Fruit fly (Drosophila melanogaster) whole organism, embryonic: ENCODE results near the gene Rabex-5.
A peak's percentile ranks its signal among the peaks of the same experiment; 100 is the strongest.

Experiments used
- Aef1 ChIP-seq: fragments of 200-800 bp; sonication (Bioruptor generic); IDR thresholded peaks from 3 replicates; pipeline ENCODE4 v1.3.6; 2022; ENCODE audit warnings: missing biosample characterization, missing genetic modification characterization
- CG10147 ChIP-seq: fragments of 200-800 bp; sonication (Bioruptor generic); optimal IDR thresholded peaks from 2 replicates; lab custom pipeline; 2019; ENCODE audit warnings: missing biosample characterization, mild to moderate bottlenecking, missing genetic modification characterization, moderate library complexity
- CG10209 ChIP-seq: fragments of 200-800 bp; sonication (Bioruptor generic); optimal IDR thresholded peaks from 3 replicates; lab custom pipeline; 2017; ENCODE audit warnings: missing biosample characterization, mild to moderate bottlenecking, missing genetic modification characterization, missing genetic modification reagents
- CG10274 ChIP-seq: fragments of 200-800 bp; sonication (Bioruptor generic); optimal IDR thresholded peaks from 3 replicates; lab custom pipeline; 2017; ENCODE audit warnings: missing biosample characterization, mild to moderate bottlenecking, missing genetic modification characterization
- CG10321 ChIP-seq: fragments of 200-800 bp; sonication (Bioruptor generic); IDR thresholded peaks from 2 replicates; pipeline ENCODE4 v1.3.6; 2022; ENCODE audit warnings: missing biosample characterization, missing genetic modification characterization
- CG10431 ChIP-seq: fragments of 200-800 bp; sonication (Bioruptor generic); optimal IDR thresholded peaks from 3 replicates; lab custom pipeline; 2018; ENCODE audit warnings: missing biosample characterization, mild to moderate bottlenecking, missing genetic modification characterization
- CG10959 ChIP-seq: fragments of 200-800 bp; sonication (Bioruptor generic); IDR thresholded peaks from 2 replicates; pipeline ENCODE4 v1.3.6; 2022; ENCODE audit warnings: missing biosample characterization, missing genetic modification characterization
- CG11504 ChIP-seq: fragments of 200-800 bp; sonication (Bioruptor generic); optimal IDR thresholded peaks from 3 replicates; lab custom pipeline; 2019; ENCODE audit warnings: missing biosample characterization, mild to moderate bottlenecking, missing genetic modification characterization, moderate library complexity
- CG12155 ChIP-seq: fragments of 200-800 bp; sonication (Bioruptor generic); optimal IDR thresholded peaks from 3 replicates; lab custom pipeline; 2016; ENCODE audit warnings: missing biosample characterization, missing genetic modification characterization
- CG12236 ChIP-seq: fragments of 200-800 bp; sonication (Bioruptor generic); optimal IDR thresholded peaks from 2 replicates; lab custom pipeline; 2016; ENCODE audit warnings: missing biosample characterization, missing genetic modification characterization
- CG1233 ChIP-seq: fragments of 200-800 bp; sonication (Bioruptor generic); optimal IDR thresholded peaks from 4 replicates; lab custom pipeline; 2018; ENCODE audit warnings: missing biosample characterization, mild to moderate bottlenecking, missing genetic modification characterization
- CG13296 ChIP-seq: fragments of 200-800 bp; sonication (Bioruptor generic); optimal IDR thresholded peaks from 3 replicates; lab custom pipeline; 2018; ENCODE audit warnings: missing biosample characterization, mild to moderate bottlenecking, missing genetic modification characterization
- CG13894 ChIP-seq: fragments of 200-800 bp; sonication (Bioruptor generic); optimal IDR thresholded peaks from 3 replicates; lab custom pipeline; 2018; ENCODE audit warnings: missing biosample characterization, mild to moderate bottlenecking, missing genetic modification characterization, moderate library complexity
- CG14441 ChIP-seq: fragments of 200-800 bp; sonication (Bioruptor generic); IDR thresholded peaks from 2 replicates; pipeline ENCODE4 v1.3.6; 2022; ENCODE audit warnings: missing biosample characterization, missing genetic modification characterization
- CG18599 ChIP-seq: fragments of 200-800 bp; sonication (Bioruptor generic); optimal IDR thresholded peaks from 3 replicates; lab custom pipeline; 2017; ENCODE audit warnings: missing biosample characterization, missing genetic modification characterization, mild to moderate bottlenecking, moderate library complexity, missing genetic modification reagents
- CG2875 ChIP-seq: fragments of 200-800 bp; sonication (Bioruptor generic); optimal IDR thresholded peaks from 2 replicates; lab custom pipeline; 2017; ENCODE audit warnings: missing biosample characterization, mild to moderate bottlenecking, missing genetic modification characterization, missing genetic modification reagents
- CG2889 ChIP-seq: fragments of 200-800 bp; sonication (Bioruptor generic); IDR thresholded peaks from 3 replicates; pipeline ENCODE4 v1.3.6; 2022; ENCODE audit warnings: missing biosample characterization, missing genetic modification characterization
- CG30431 ChIP-seq: fragments of 200-800 bp; sonication (Bioruptor generic); optimal IDR thresholded peaks from 2 replicates; lab custom pipeline; 2017; ENCODE audit warnings: missing biosample characterization, missing genetic modification characterization
- CG31388 ChIP-seq: fragments of 200-800 bp; sonication (Bioruptor generic); optimal IDR thresholded peaks from 2 replicates; lab custom pipeline; 2016; ENCODE audit warnings: missing biosample characterization, missing genetic modification characterization
- CG33213 ChIP-seq: fragments of 200-800 bp; sonication (Bioruptor generic); optimal IDR thresholded peaks from 3 replicates; lab custom pipeline; 2016; ENCODE audit warnings: missing biosample characterization, missing genetic modification characterization
- CG4404 ChIP-seq: fragments of 200-800 bp; sonication (Bioruptor generic); IDR thresholded peaks from 2 replicates; pipeline ENCODE4 v1.3.6; 2022; ENCODE audit warnings: missing biosample characterization, missing genetic modification characterization
- CG6854 ChIP-seq: fragments of 200-800 bp; sonication (Bioruptor generic); optimal IDR thresholded peaks from 3 replicates; lab custom pipeline; 2017; ENCODE audit warnings: missing biosample characterization, mild to moderate bottlenecking, missing genetic modification characterization
- CG8089 ChIP-seq: fragments of 200-800 bp; sonication (Bioruptor generic); optimal IDR thresholded peaks from 3 replicates; lab custom pipeline; 2016; ENCODE audit warnings: missing biosample characterization, missing genetic modification characterization
- CG8765 ChIP-seq: fragments of 200-800 bp; sonication (Bioruptor generic); IDR thresholded peaks from 2 replicates; pipeline ENCODE4 v1.3.6; 2022; ENCODE audit warnings: missing biosample characterization, missing genetic modification characterization
- CTCF ChIP-seq: fragments of 200-800 bp; sonication (Bioruptor generic); optimal IDR thresholded peaks from 2 replicates; lab custom pipeline; 2017; ENCODE audit warnings: missing biosample characterization, mild to moderate bottlenecking, missing genetic modification characterization, moderate library complexity
- CkIIα-i1 ChIP-seq: fragments of 200-800 bp; sonication (Bioruptor generic); IDR thresholded peaks from 2 replicates; pipeline ENCODE4 v1.3.6; 2022; ENCODE audit warnings: missing biosample characterization, missing genetic modification characterization
- Drgx ChIP-seq: fragments of 200-800 bp; sonication (Bioruptor generic); IDR thresholded peaks from 2 replicates; pipeline ENCODE4 v1.3.6; 2022; ENCODE audit warnings: missing biosample characterization, missing genetic modification characterization
- Ets65A ChIP-seq: fragments of 200-800 bp; sonication (Bioruptor generic); peaks from one replicate; lab custom pipeline; 2016; ENCODE audit warnings: missing biosample characterization, missing genetic modification characterization
- HLH4C ChIP-seq: fragments of 200-800 bp; sonication (Bioruptor generic); IDR thresholded peaks from 3 replicates; pipeline ENCODE4 v1.3.6; 2022; ENCODE audit warnings: missing biosample characterization, missing genetic modification characterization; ENCODE audit not compliant: partially characterized antibody
- HmgD ChIP-seq: fragments of 200-800 bp; sonication (Bioruptor generic); optimal IDR thresholded peaks from 3 replicates; lab custom pipeline; 2016; ENCODE audit warnings: missing biosample characterization, missing genetic modification characterization
- Hr39 ChIP-seq: fragments of >200 bp; optimal IDR thresholded peaks from 2 replicates; lab custom pipeline; 2017
- Lim3 ChIP-seq: fragments of 200-800 bp; sonication (Bioruptor generic); IDR thresholded peaks from 2 replicates; pipeline ENCODE4 v1.3.6; 2022; ENCODE audit warnings: missing biosample characterization, missing genetic modification characterization
- Poxn ChIP-seq: fragments of 200-800 bp; sonication (Bioruptor generic); IDR thresholded peaks from 2 replicates; pipeline ENCODE4 v1.3.6; 2022; ENCODE audit warnings: missing biosample characterization, missing genetic modification characterization
- bbx ChIP-seq: fragments of 200-800 bp; sonication (Bioruptor generic); IDR thresholded peaks from 2 replicates; pipeline ENCODE4 v1.3.6; 2022; ENCODE audit warnings: missing biosample characterization, missing genetic modification characterization; ENCODE audit not compliant: partially characterized antibody
- bcd ChIP-seq: fragments of 200-800 bp; sonication (Bioruptor generic); optimal IDR thresholded peaks from 2 replicates; lab custom pipeline; 2017; ENCODE audit warnings: missing biosample characterization, mild to moderate bottlenecking, missing genetic modification characterization
- bowl ChIP-seq: fragments of 200-800 bp; sonication (Bioruptor generic); IDR thresholded peaks from 2 replicates; pipeline ENCODE4 v1.3.6; 2022; ENCODE audit warnings: missing biosample characterization, missing genetic modification characterization
- chif ChIP-seq, 2 experiments: fragments of 200-800 bp; sonication (Bioruptor generic); optimal IDR thresholded peaks; 3 replicates each; lab custom pipeline; 2016; ENCODE audit warnings: missing biosample characterization in 2 of 2, missing genetic modification characterization in 2 of 2
- da ChIP-seq: fragments of 200-800 bp; sonication (Bioruptor generic); optimal IDR thresholded peaks from 2 replicates; lab custom pipeline; 2016; ENCODE audit warnings: missing biosample characterization, missing genetic modification characterization
- danr ChIP-seq: fragments of 200-800 bp; sonication (Bioruptor generic); IDR thresholded peaks from 2 replicates; pipeline ENCODE4 v1.3.6; 2022; ENCODE audit warnings: missing biosample characterization, missing genetic modification characterization
- dimm ChIP-seq: fragments of 200-800 bp; sonication (Bioruptor generic); IDR thresholded peaks from 2 replicates; pipeline ENCODE4 v1.3.6; 2022; ENCODE audit warnings: missing biosample characterization, missing genetic modification characterization
- eve ChIP-seq, 2 experiments: fragments of >200 bp; optimal IDR thresholded peaks; 2 replicates each; lab custom pipeline; 2017; ENCODE audit warnings: missing biosample characterization in 2 of 2, missing genetic modification characterization in 2 of 2
- eyg ChIP-seq: fragments of 200-800 bp; sonication (Bioruptor generic); optimal IDR thresholded peaks from 3 replicates; lab custom pipeline; 2016; ENCODE audit warnings: missing biosample characterization, missing genetic modification characterization
- ftz-f1 ChIP-seq: fragments of 200-800 bp; sonication (Bioruptor generic); optimal IDR thresholded peaks from 2 replicates; lab custom pipeline; 2016; ENCODE audit warnings: missing biosample characterization, missing genetic modification characterization
- gfzf ChIP-seq: fragments of 200-800 bp; sonication (Bioruptor generic); optimal IDR thresholded peaks from 2 replicates; lab custom pipeline; 2016; ENCODE audit warnings: missing biosample characterization, mild to moderate bottlenecking, missing genetic modification characterization, moderate library complexity
- hth ChIP-seq: fragments of >200 bp; optimal IDR thresholded peaks from 2 replicates; lab custom pipeline; 2017; ENCODE audit warnings: inconsistent platforms
- insv ChIP-seq, 2 experiments: fragments of 200-800 bp; sonication (Bioruptor generic); optimal IDR thresholded peaks; 3 replicates each; lab custom pipeline; 2016 to 2018; ENCODE audit warnings: missing biosample characterization in 2 of 2, missing genetic modification characterization in 2 of 2
- prd ChIP-seq, 3 experiments: fragments of >200 bp in 2 of 3; fragments of 200-800 bp in 1 of 3; sonication (Bioruptor generic) in 1 of 3; optimal IDR thresholded peaks in 2 of 3; IDR thresholded peaks in 1 of 3; 2 replicates in 2 of 3; 3 replicates in 1 of 3; pipeline versions ENCODE4 v1.3.6 to Lab custom; 2017 to 2022; ENCODE audit warnings: missing biosample characterization in 1 of 3, missing genetic modification characterization in 1 of 3
- ro ChIP-seq: fragments of 200-800 bp; sonication (Bioruptor generic); IDR thresholded peaks from 2 replicates; pipeline ENCODE4 v1.3.6; 2022; ENCODE audit warnings: missing biosample characterization, missing genetic modification characterization
- sens-2 ChIP-seq: fragments of 200-800 bp; sonication (Bioruptor generic); IDR thresholded peaks from 2 replicates; pipeline ENCODE4 v1.3.6; 2022; ENCODE audit warnings: missing biosample characterization, missing genetic modification characterization
- slbo ChIP-seq: fragments of 200-800 bp; sonication (Bioruptor generic); IDR thresholded peaks from 2 replicates; pipeline ENCODE4 v1.3.6; 2022; ENCODE audit warnings: missing biosample characterization, missing genetic modification characterization
- sr ChIP-seq: fragments of 200-800 bp; sonication (Bioruptor generic); IDR thresholded peaks from 3 replicates; pipeline ENCODE4 v1.3.6; 2022; ENCODE audit warnings: missing biosample characterization, missing genetic modification characterization
- twi ChIP-seq: fragments of 200-800 bp; optimal IDR thresholded peaks from 2 replicates; lab custom pipeline; 2019; ENCODE audit warnings: missing biosample characterization, mild to moderate bottlenecking, missing genetic modification characterization, moderate library complexity
- zfh1 ChIP-seq: fragments of 200-800 bp; sonication (Bioruptor generic); IDR thresholded peaks from 3 replicates; pipeline ENCODE4 v1.3.6; 2022; ENCODE audit warnings: missing biosample characterization, missing genetic modification characterization

Gene Rabex-5

dm6 chr3L:1323136-1323535 lies 27.4 kb downstream of the Rabex-5 start (continued):
- peak; percentile 50 for TF ChIP-seq CG18599 (GFP tag; lab: Kevin White, UChicago)
- peak; percentile 79 to 87 for TF ChIP-seq chif (GFP tag; optimal IDR thresholded peaks at IDR 0.05; lab: Kevin White, UChicago)
- TF ChIP-seq CG10431 (GFP tag; lab: Kevin White, UChicago) = peak; percentile 55
- TF ChIP-seq Aef1 (GFP tag; lab: Robert Waterston, UW) = no peak; the same call in 2 of the 3 replicates
- peak; percentile 16 for TF ChIP-seq CG13296 (GFP tag; lab: Kevin White, UChicago)
- TF ChIP-seq Lim3 (GFP tag; lab: Robert Waterston, UW) = peak; percentile 25; the same call in 1 of the 2 replicates
- peak; percentile 25 for TF ChIP-seq eyg
- TF ChIP-seq prd (optimal IDR thresholded peaks at IDR 0.05; lab: Kevin White, UChicago) = no peak
- TF ChIP-seq prd (GFP tag; IDR thresholded peaks at IDR 0.05; lab: Robert Waterston, UW) = peak; percentile 63; the same call in 2 of the 3 replicates
- no peak for TF ChIP-seq bbx (GFP tag; lab: Robert Waterston, UW)
- no peak for TF ChIP-seq eve (GFP tag; optimal IDR thresholded peaks at IDR 0.05; lab: Kevin White, UChicago)
- no peak for TF ChIP-seq CG10321
- TF ChIP-seq CG8089 = peak; percentile 75
- TF ChIP-seq CG6854 (GFP tag; lab: Kevin White, UChicago) = no peak
- no peak for TF ChIP-seq CG10274 (GFP tag; lab: Kevin White, UChicago)
- peak; percentile 44 for TF ChIP-seq CG10147 (GFP tag; lab: Kevin White, UChicago)
- TF ChIP-seq ftz-f1 (GFP tag; lab: Kevin White, UChicago) = no peak
- TF ChIP-seq zfh1 (GFP tag; lab: Robert Waterston, UW) = peak; percentile 59; the same call in 1 of the 3 replicates
- TF ChIP-seq bowl (GFP tag; lab: Robert Waterston, UW) = no peak
- no peak for TF ChIP-seq ro (GFP tag; lab: Robert Waterston, UW)
- no peak for TF ChIP-seq insv (GFP tag; optimal IDR thresholded peaks at IDR 0.05; lab: Kevin White, UChicago)
- TF ChIP-seq Poxn (GFP tag; lab: Robert Waterston, UW) = no peak
- TF ChIP-seq CTCF (GFP tag; lab: Kevin White, UChicago) = no peak
- TF ChIP-seq CG2875 (GFP tag; lab: Kevin White, UChicago) = peak; percentile 54
- TF ChIP-seq CG33213 (GFP tag; lab: Kevin White, UChicago) = peak; percentile 45
- peak; percentile 18 for TF ChIP-seq CG31388 (GFP tag; lab: Kevin White, UChicago)
- TF ChIP-seq HmgD (GFP tag; lab: Kevin White, UChicago) = peak; percentile 10
- peak; percentile 75 for TF ChIP-seq twi (tag; lab: Kevin White, UChicago)
- TF ChIP-seq CG14441 (GFP tag; lab: Robert Waterston, UW) = peak; percentile 40; the same call in 1 of the 2 replicates
- TF ChIP-seq sens-2 = peak; percentile 72
- TF ChIP-seq CG13894 = no peak
- TF ChIP-seq CG12155 = peak; percentile 50
- TF ChIP-seq CG11504 = peak; percentile 81
- no peak for TF ChIP-seq sr
- peak; percentile 44; the same call in 1 of the 2 replicates for TF ChIP-seq CG10959 (GFP tag; lab: Robert Waterston, UW)
- TF ChIP-seq CG2889 (GFP tag; lab: Robert Waterston, UW) = no peak
- TF ChIP-seq Ets65A (GFP tag; lab: Kevin White, UChicago) = peak; percentile 94
- peak; percentile 45; the same call in 1 of the 2 replicates for TF ChIP-seq slbo
- no peak for TF ChIP-seq da
- peak; percentile 68 for TF ChIP-seq CG30431 (GFP tag; lab: Kevin White, UChicago)
- TF ChIP-seq CG10209 (GFP tag; lab: Kevin White, UChicago) = peak; percentile 73
- peak; percentile 13 for TF ChIP-seq CG1233 (GFP tag; lab: Kevin White, UChicago)
- no peak for TF ChIP-seq Hr39 (lab: Kevin White, UChicago)
- no peak for TF ChIP-seq HLH4C (GFP tag; lab: Robert Waterston, UW)
- no peak for TF ChIP-seq gfzf (GFP tag; lab: Kevin White, UChicago)
- TF ChIP-seq Drgx (GFP tag; lab: Robert Waterston, UW) = no peak
- peak; percentile 56 for TF ChIP-seq bcd
- no peak for TF ChIP-seq CkIIα-i1 (GFP tag; lab: Robert Waterston, UW)
- TF ChIP-seq hth = no peak
- no peak for TF ChIP-seq CG4404 (GFP tag; lab: Robert Waterston, UW)
- no peak for TF ChIP-seq dimm (GFP tag; lab: Robert Waterston, UW)
- TF ChIP-seq CG8765 = no peak
- peak; percentile 67 for TF ChIP-seq CG12236
- peak; percentile 42; the same call in 1 of the 2 replicates for TF ChIP-seq danr
